Fruit fly (Drosophila melanogaster) ovary, adult (tissue): ENCODE data around the gene CG32333.

Source experiments
- CG17801 ChIP-seq: fragments of 200-800 bp; optimal IDR thresholded peaks from 2 replicates; lab custom pipeline; 2019; ENCODE audit warnings: missing biosample characterization, mild to moderate bottlenecking, missing genetic modification characterization, moderate library complexity; ENCODE audit not compliant: partially characterized antibody

The CG32333 gene

dm6 chr3L:1335428-1335764, 59.6 kb downstream of the CG32333 start:
- TF ChIP-seq CG17801 (GFP tag; lab: Kevin White, UChicago), result peak; percentile 40

dm6 chr3L:1335989-1336961, 60.5 kb downstream of the CG32333 start:
- no peak for TF ChIP-seq CG17801 (GFP tag; lab: Kevin White, UChicago)

- peak; percentile 41 for TF ChIP-seq CG17801 (GFP tag; lab: Kevin White, UChicago)
These were observed 66.4 kb downstream of the CG32333 start, which contains the start of gene indra for dm6 chr3L:1342133-1342580. TSS of gene indra (minus strand) at chr3L:1342403.
